Worm (Caenorhabditis elegans) whole organism, mixed stage, embryonic: Measurements from ENCODE around the gene cest-10.

Experiments
- M03D4.4 ChIP-seq: sonication (generic microtip); optimal IDR thresholded peaks from 2 replicates; lab custom pipeline; 2017; ENCODE audit warnings: mild to moderate bottlenecking, missing genetic modification characterization, missing compliant biosample characterization
- bed-3 ChIP-seq: fragments of 200-800 bp; sonication (Bioruptor generic); optimal IDR thresholded peaks from 3 replicates; lab custom pipeline; 2018; ENCODE audit warnings: mild to moderate bottlenecking, missing genetic modification characterization, moderate library complexity, missing compliant biosample characterization
- blmp-1 ChIP-seq: fragments of 150-350 bp; optimal IDR thresholded peaks from 2 replicates; lab custom pipeline; 2014; ENCODE audit warnings: missing biosample characterization, missing genetic modification characterization
- ceh-39 ChIP-seq: fragments of 150-350 bp; optimal IDR thresholded peaks from 2 replicates; lab custom pipeline; 2014; ENCODE audit warnings: missing biosample characterization, missing genetic modification characterization
- ceh-43 ChIP-seq: fragments of 200-800 bp; sonication (Bioruptor generic); optimal IDR thresholded peaks from 2 replicates; lab custom pipeline; 2018; ENCODE audit warnings: mild to moderate bottlenecking, missing genetic modification characterization, moderate library complexity, missing compliant biosample characterization
- ceh-83 ChIP-seq: fragments of 200-800 bp; sonication (Bioruptor generic); optimal IDR thresholded peaks from 2 replicates; lab custom pipeline; 2018; ENCODE audit warnings: mild to moderate bottlenecking, missing genetic modification characterization, missing compliant biosample characterization
- ces-1 ChIP-seq: fragments of 150-350 bp; optimal IDR thresholded peaks from 2 replicates; lab custom pipeline; 2014; ENCODE audit warnings: missing biosample characterization, missing genetic modification reagents, missing genetic modification characterization
- cnd-1 ChIP-seq: fragments of 200-800 bp; sonication (Bioruptor generic); optimal IDR thresholded peaks from 2 replicates; lab custom pipeline; 2018; ENCODE audit warnings: mild to moderate bottlenecking, missing genetic modification characterization, missing compliant biosample characterization
- drap-1 ChIP-seq: fragments of 200-800 bp; sonication (Bioruptor generic); optimal IDR thresholded peaks from 3 replicates; lab custom pipeline; 2018; ENCODE audit warnings: mild to moderate bottlenecking, missing genetic modification characterization, missing compliant biosample characterization
- elt-1 ChIP-seq: sonication (generic microtip); optimal IDR thresholded peaks from 2 replicates; lab custom pipeline; 2017; ENCODE audit warnings: missing genetic modification characterization, mild to moderate bottlenecking, missing compliant biosample characterization, antibody characterized with exemption, moderate library complexity, borderline replicate concordance; ENCODE audit not compliant: insufficient read depth
- elt-3 ChIP-seq: fragments of 150-350 bp; optimal IDR thresholded peaks from 2 replicates; lab custom pipeline; 2014; ENCODE audit warnings: missing biosample characterization, missing genetic modification characterization
- flh-1 ChIP-seq: fragments of 200-800 bp; sonication (Bioruptor generic); optimal IDR thresholded peaks from 2 replicates; lab custom pipeline; 2018; ENCODE audit warnings: mild to moderate bottlenecking, missing genetic modification characterization, moderate library complexity, missing compliant biosample characterization
- hlh-1 ChIP-seq: fragments of 150-350 bp; optimal IDR thresholded peaks from 2 replicates; lab custom pipeline; 2014; ENCODE audit warnings: missing biosample characterization, missing genetic modification reagents, missing genetic modification characterization
- lin-13 ChIP-seq: fragments of 150-350 bp; optimal IDR thresholded peaks from 2 replicates; lab custom pipeline; 2014; ENCODE audit warnings: missing biosample characterization, missing genetic modification characterization
- lin-32 ChIP-seq: fragments of 200-800 bp; sonication (Bioruptor generic); optimal IDR thresholded peaks from 2 replicates; lab custom pipeline; 2018; ENCODE audit warnings: mild to moderate bottlenecking, missing genetic modification characterization, missing compliant biosample characterization
- lsy-2 ChIP-seq: fragments of 150-350 bp; optimal IDR thresholded peaks from 2 replicates; lab custom pipeline; 2014; ENCODE audit warnings: missing biosample characterization, missing genetic modification characterization
- mab-5 ChIP-seq: fragments of 150-350 bp; optimal IDR thresholded peaks from 2 replicates; lab custom pipeline; 2014; ENCODE audit warnings: missing biosample characterization, missing genetic modification characterization
- mep-1 ChIP-seq: fragments of 150-350 bp; optimal IDR thresholded peaks from 2 replicates; lab custom pipeline; 2017; ENCODE audit warnings: missing biosample characterization, missing genetic modification reagents, missing genetic modification characterization, inconsistent platforms
- mls-2 ChIP-seq: sonication (generic microtip); optimal IDR thresholded peaks from 2 replicates; lab custom pipeline; 2016; ENCODE audit warnings: mild to moderate bottlenecking, missing genetic modification characterization, moderate library complexity, missing compliant biosample characterization
- nhr-12 ChIP-seq: fragments of 150-350 bp; optimal IDR thresholded peaks from 2 replicates; lab custom pipeline; 2014; ENCODE audit warnings: missing biosample characterization, missing genetic modification characterization
- nhr-2 ChIP-seq: fragments of 150-350 bp; optimal IDR thresholded peaks from 2 replicates; lab custom pipeline; 2014; ENCODE audit warnings: missing biosample characterization, missing genetic modification characterization
- nhr-237 ChIP-seq: fragments of 150-350 bp; optimal IDR thresholded peaks from 2 replicates; lab custom pipeline; 2014; ENCODE audit warnings: missing biosample characterization, missing genetic modification characterization
- nhr-76 ChIP-seq: sonication (generic microtip); optimal IDR thresholded peaks from 2 replicates; lab custom pipeline; 2017; ENCODE audit warnings: missing biosample characterization, missing genetic modification characterization
- pha-4 ChIP-seq: fragments of 150-350 bp; optimal IDR thresholded peaks from 2 replicates; lab custom pipeline; 2018; ENCODE audit warnings: missing biosample characterization, missing genetic modification reagents, missing genetic modification characterization
- sem-2 ChIP-seq: fragments of 200-800 bp; sonication (Bioruptor generic); optimal IDR thresholded peaks from 2 replicates; lab custom pipeline; 2018; ENCODE audit warnings: mild to moderate bottlenecking, missing genetic modification characterization, missing compliant biosample characterization
- snpc-4 ChIP-seq: fragments of 150-350 bp; optimal IDR thresholded peaks from 2 replicates; lab custom pipeline; 2014; ENCODE audit warnings: missing biosample characterization, missing genetic modification characterization
- sptf-1 ChIP-seq: sonication (generic microtip); optimal IDR thresholded peaks from 2 replicates; lab custom pipeline; 2017; ENCODE audit warnings: mild to moderate bottlenecking, missing genetic modification characterization, moderate library complexity, missing compliant biosample characterization
- tbx-8 ChIP-seq: fragments of 200-800 bp; sonication (Bioruptor generic); optimal IDR thresholded peaks from 2 replicates; lab custom pipeline; 2018; ENCODE audit warnings: mild to moderate bottlenecking, missing genetic modification characterization, moderate library complexity, missing compliant biosample characterization
- unc-120 ChIP-seq: sonication (generic microtip); optimal IDR thresholded peaks from 2 replicates; lab custom pipeline; 2017; ENCODE audit warnings: missing genetic modification characterization, missing compliant biosample characterization; ENCODE audit not compliant: poor library complexity, severe bottlenecking
- unc-39 ChIP-seq: fragments of 150-350 bp; optimal IDR thresholded peaks from 2 replicates; lab custom pipeline; 2014; ENCODE audit warnings: missing biosample characterization, missing genetic modification characterization
- unc-62 ChIP-seq: fragments of 150-350 bp; optimal IDR thresholded peaks from 2 replicates; lab custom pipeline; 2014; ENCODE audit warnings: missing biosample characterization, missing genetic modification reagents, missing genetic modification characterization
- zip-8 ChIP-seq: fragments of 150-350 bp; optimal IDR thresholded peaks from 2 replicates; lab custom pipeline; 2014; ENCODE audit warnings: missing biosample characterization, missing genetic modification characterization

Gene cest-10

DNA sequence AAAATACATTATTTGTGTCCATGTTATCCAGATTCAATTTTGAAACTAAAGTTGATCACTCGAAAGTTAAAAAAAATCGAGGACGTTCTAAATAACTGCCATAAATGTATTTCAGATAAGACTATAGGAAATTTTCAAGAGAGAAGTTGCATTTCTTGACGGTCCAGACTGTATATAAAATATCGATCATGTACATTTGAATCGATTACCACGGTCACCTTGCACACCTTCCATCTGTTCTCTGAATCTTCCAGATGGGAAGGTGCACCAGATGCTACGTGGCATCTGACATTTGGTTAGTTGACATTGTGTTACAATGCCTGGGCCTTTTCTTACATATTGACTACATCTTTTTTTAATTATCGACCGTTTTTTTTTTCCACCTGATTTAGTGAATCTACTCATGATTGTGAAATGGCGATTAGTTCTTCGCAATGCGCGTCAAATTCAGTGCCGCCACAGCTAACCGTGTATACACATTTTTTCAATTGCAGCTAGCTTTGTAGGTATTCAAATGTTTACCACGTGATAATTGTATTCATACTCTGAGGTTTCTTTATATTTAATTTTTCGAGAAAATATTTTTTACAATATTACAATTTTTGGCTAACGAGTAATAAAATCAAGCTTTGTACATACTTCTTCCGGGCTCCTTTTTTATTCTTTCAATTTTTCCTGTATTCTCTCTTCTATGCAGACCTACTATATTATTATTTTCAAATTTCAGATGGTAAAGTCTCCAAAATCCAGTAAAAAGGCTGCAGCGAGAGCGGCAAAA lies 12.2 kb upstream of the cest-10 start, which contains the start of gene skr-16:
Gene skr-16 (plus strand): TSS at position 728 of the 778 bp plus-strand sequence.
- no peak for TF ChIP-seq elt-1 (tag; lab: Kevin White, UChicago)
- no peak for TF ChIP-seq lin-32
- no peak for TF ChIP-seq nhr-12 (tag; lab: Kevin White, UChicago)
- TF ChIP-seq bed-3 (GFP tag; lab: Kevin White, UChicago), result no peak
- TF ChIP-seq lin-13 (tag; lab: Kevin White, UChicago), result peak; percentile 4
- peak; percentile 55 for TF ChIP-seq cnd-1 (tag; lab: Kevin White, UChicago)
- peak; percentile 29 for TF ChIP-seq lsy-2 (tag; lab: Kevin White, UChicago)
- TF ChIP-seq elt-3 (tag; lab: Kevin White, UChicago), result no peak
- no peak for TF ChIP-seq pha-4 (tag; lab: Kevin White, UChicago)
- peak; percentile 56 for TF ChIP-seq ceh-39 (tag; lab: Kevin White, UChicago)
- no peak for TF ChIP-seq nhr-2
- TF ChIP-seq nhr-76 (tag; lab: Kevin White, UChicago), result no peak
- no peak for TF ChIP-seq unc-62 (GFP tag; lab: Kevin White, UChicago)
- no peak for TF ChIP-seq sem-2
- TF ChIP-seq ces-1, result no peak

DNA sequence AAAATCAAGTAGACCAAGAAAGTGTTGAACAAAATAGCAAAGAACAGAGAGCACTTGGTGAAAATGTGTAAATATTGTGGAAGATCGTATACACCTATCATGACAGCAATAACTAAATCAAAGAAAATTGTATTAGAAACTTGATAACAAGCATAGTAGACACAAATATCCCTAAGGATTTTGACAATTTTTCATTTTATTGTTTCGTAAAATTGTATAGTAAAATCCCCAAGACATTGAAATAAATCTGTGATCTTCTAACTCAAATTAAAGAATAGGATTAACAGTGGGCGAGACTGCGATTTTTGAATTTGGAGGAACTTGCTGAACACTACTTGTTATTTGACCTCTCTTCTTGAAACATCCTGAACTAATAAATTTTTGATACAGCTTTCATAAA lies 9.1 kb upstream of the cest-10 start, which contains the start of gene str-220:
Gene str-220 (minus strand): TSS at position 101 of the 400 bp plus-strand sequence.
- TF ChIP-seq unc-62 (GFP tag; lab: Kevin White, UChicago) (no peak), ceh-83 (GFP tag; lab: Kevin White, UChicago) (no peak), elt-1 (tag; lab: Kevin White, UChicago) (no peak), blmp-1 (tag; lab: Kevin White, UChicago) (no peak), pha-4 (tag; lab: Kevin White, UChicago) (no peak)

DNA sequence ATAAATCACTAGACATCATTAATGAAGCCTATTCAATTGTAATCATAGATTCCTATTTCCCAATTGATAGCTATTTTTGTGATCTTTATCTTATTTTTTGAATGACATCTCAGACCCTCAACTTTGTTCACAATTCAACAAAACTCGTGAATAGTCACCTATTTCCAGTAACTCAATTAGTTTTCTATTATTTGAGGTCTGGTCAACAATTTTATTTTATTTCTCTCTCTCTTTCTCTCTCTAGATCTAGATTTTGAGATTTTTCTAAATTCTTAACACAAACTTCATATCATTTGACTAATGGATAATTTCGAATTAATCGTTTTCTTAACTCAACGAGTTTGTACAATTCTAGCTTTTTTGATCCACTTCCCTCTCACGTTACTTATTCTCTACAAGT lies 6.9 kb upstream of the cest-10 start, which contains the start of gene str-1:
Gene str-1 (plus strand): TSS at position 301 of the 400 bp plus-strand sequence.
- TF ChIP-seq mep-1 (tag; lab: Kevin White, UChicago), result no peak
- TF ChIP-seq nhr-2, result no peak
- TF ChIP-seq sptf-1, result no peak
- TF ChIP-seq ceh-43 (GFP tag; lab: Kevin White, UChicago), result no peak
- no peak for TF ChIP-seq lin-32
- no peak for TF ChIP-seq cnd-1 (tag; lab: Kevin White, UChicago)
- no peak for TF ChIP-seq snpc-4 (tag; lab: Kevin White, UChicago)
- no peak for TF ChIP-seq lsy-2 (tag; lab: Kevin White, UChicago)
- TF ChIP-seq elt-1 (tag; lab: Kevin White, UChicago), result no peak
- no peak for TF ChIP-seq mab-5 (tag; lab: Kevin White, UChicago)
- no peak for TF ChIP-seq unc-62 (GFP tag; lab: Kevin White, UChicago)
- TF ChIP-seq, all 35 proteins: peak for 0

DNA sequence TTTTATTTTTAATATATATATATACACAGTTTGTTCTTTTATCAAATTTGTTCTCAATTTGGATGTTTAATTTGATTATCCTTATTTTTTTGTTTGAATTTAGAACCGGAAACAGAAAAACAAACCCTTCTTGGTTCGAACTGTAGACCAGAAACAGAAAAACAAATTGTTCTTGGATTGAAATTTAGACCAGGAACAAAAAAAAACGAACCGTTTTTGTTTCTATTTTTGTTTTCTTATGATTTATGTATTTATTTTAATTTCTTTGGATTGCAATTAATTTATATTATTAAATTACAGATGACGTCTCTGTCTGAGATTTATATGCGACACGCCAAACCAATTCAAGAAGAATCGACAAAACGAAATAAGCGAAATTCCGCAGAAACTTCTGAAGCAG lies 5.0 kb upstream of the cest-10 start, which contains the start of gene C42D4.19:
Gene C42D4.19 (plus strand): TSS at position 301 of the 400 bp plus-strand sequence.
- no peak for TF ChIP-seq ces-1
- TF ChIP-seq unc-120 (tag; lab: Kevin White, UChicago), result no peak
- no peak for TF ChIP-seq flh-1 (GFP tag; lab: Kevin White, UChicago)
- no peak for TF ChIP-seq ceh-43 (GFP tag; lab: Kevin White, UChicago)
- no peak for TF ChIP-seq elt-3 (tag; lab: Kevin White, UChicago)
- TF ChIP-seq sptf-1, result no peak
- TF ChIP-seq tbx-8 (GFP tag; lab: Kevin White, UChicago), result no peak
- no peak for TF ChIP-seq drap-1
- no peak for TF ChIP-seq hlh-1 (tag; lab: Kevin White, UChicago)
- no peak for TF ChIP-seq nhr-237 (tag; lab: Kevin White, UChicago)
- no peak for TF ChIP-seq zip-8 (tag; lab: Kevin White, UChicago)
- TF ChIP-seq ceh-83 (GFP tag; lab: Kevin White, UChicago), result no peak
- no peak for TF ChIP-seq nhr-12 (tag; lab: Kevin White, UChicago)

DNA sequence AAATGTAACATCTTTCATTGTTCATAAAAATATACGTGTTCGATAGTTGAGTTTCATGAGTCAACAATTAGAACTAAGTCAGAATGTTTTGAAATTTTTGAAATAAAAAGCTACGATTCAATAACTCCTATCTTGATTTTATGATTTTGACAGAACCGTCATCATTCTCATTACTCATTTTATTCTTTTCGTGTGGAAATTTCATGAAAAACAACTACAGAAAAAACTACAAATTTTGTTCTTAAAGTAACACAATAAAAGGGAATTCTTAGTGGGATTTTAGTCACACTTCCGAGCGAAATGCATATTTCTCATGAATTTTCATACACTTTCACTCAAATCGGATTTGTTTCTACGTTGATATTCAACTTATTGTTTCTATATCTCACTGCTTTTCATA lies 3.5 kb upstream of the cest-10 start, which contains the start of gene str-44:
Gene str-44 (plus strand): TSS at position 301 of the 400 bp plus-strand sequence.
- TF ChIP-seq zip-8 (tag; lab: Kevin White, UChicago) (no peak), mab-5 (tag; lab: Kevin White, UChicago) (no peak), sem-2 (no peak), M03D4.4 (tag; lab: Kevin White, UChicago) (no peak), ceh-39 (tag; lab: Kevin White, UChicago) (no peak), sptf-1 (no peak), bed-3 (GFP tag; lab: Kevin White, UChicago) (no peak), drap-1 (no peak), lsy-2 (tag; lab: Kevin White, UChicago) (no peak), unc-62 (GFP tag; lab: Kevin White, UChicago) (no peak), mls-2 (tag; lab: Kevin White, UChicago) (no peak), unc-39 (tag; lab: Kevin White, UChicago) (no peak), elt-1 (tag; lab: Kevin White, UChicago) (no peak), nhr-12 (tag; lab: Kevin White, UChicago) (no peak), hlh-1 (tag; lab: Kevin White, UChicago) (no peak), unc-120 (tag; lab: Kevin White, UChicago) (no peak), lin-32 (no peak)
